Worm (Caenorhabditis elegans) whole organism, late embryonic: ENCODE measurements around the gene K01G12.3.

ENCODE experiments used
- C08G9.2 ChIP-seq: sonication (generic microtip); optimal IDR thresholded peaks from 2 replicates; lab custom pipeline; 2016; ENCODE audit warnings: mild to moderate bottlenecking, missing genetic modification characterization, moderate library complexity, missing compliant biosample characterization
- K02D7.2 ChIP-seq: sonication (generic microtip); optimal IDR thresholded peaks from 2 replicates; lab custom pipeline; 2017; ENCODE audit warnings: mild to moderate bottlenecking, missing genetic modification characterization, missing compliant biosample characterization
- K09A11.1 ChIP-seq: sonication (generic microtip); optimal IDR thresholded peaks from 2 replicates; lab custom pipeline; 2017; ENCODE audit warnings: antibody characterized with exemption, mild to moderate bottlenecking, missing genetic modification characterization, missing compliant biosample characterization; ENCODE audit not compliant: insufficient read depth
- T23F11.4 ChIP-seq: fragments of 200-800 bp; sonication (Bioruptor generic); optimal IDR thresholded peaks from 2 replicates; lab custom pipeline; 2018; ENCODE audit warnings: mild to moderate bottlenecking, missing genetic modification characterization, missing compliant biosample characterization
- Y22D7AL.16 ChIP-seq: sonication (generic microtip); optimal IDR thresholded peaks from 2 replicates; lab custom pipeline; 2016; ENCODE audit warnings: missing genetic modification characterization, missing compliant biosample characterization
- ahr-1 ChIP-seq: sonication (generic microtip); optimal IDR thresholded peaks from 2 replicates; lab custom pipeline; 2016; ENCODE audit warnings: missing genetic modification characterization, missing compliant biosample characterization
- ama-1 ChIP-seq: fragments of 150-350 bp; optimal IDR thresholded peaks from 2 replicates; lab custom pipeline; 2014
- ceh-18 ChIP-seq: sonication (generic microtip); optimal IDR thresholded peaks from 2 replicates; lab custom pipeline; 2016; ENCODE audit warnings: missing genetic modification characterization, missing compliant biosample characterization
- ceh-24 ChIP-seq: sonication (generic microtip); optimal IDR thresholded peaks from 2 replicates; lab custom pipeline; 2016; ENCODE audit warnings: mild to moderate bottlenecking, missing genetic modification characterization, missing compliant biosample characterization
- ceh-45 ChIP-seq: fragments of 200-800 bp; sonication (Bioruptor generic); IDR thresholded peaks from 2 replicates; pipeline ENCODE4 v1.3.6; 2022; ENCODE audit warnings: missing genetic modification reagents, missing genetic modification characterization, missing compliant biosample characterization
- ceh-6 ChIP-seq: fragments of 200-800 bp; sonication (Bioruptor generic); optimal IDR thresholded peaks from 2 replicates; lab custom pipeline; 2018; ENCODE audit warnings: mild to moderate bottlenecking, missing genetic modification characterization, missing compliant biosample characterization
- ceh-9 ChIP-seq: sonication (generic microtip); optimal IDR thresholded peaks from 2 replicates; lab custom pipeline; 2016; ENCODE audit warnings: mild to moderate bottlenecking, missing genetic modification characterization, inconsistent platforms, missing compliant biosample characterization
- che-1 ChIP-seq: sonication (generic microtip); optimal IDR thresholded peaks from 2 replicates; lab custom pipeline; 2016; ENCODE audit warnings: mild to moderate bottlenecking, missing genetic modification characterization, missing compliant biosample characterization
- dmd-4 ChIP-seq: sonication (generic microtip); optimal IDR thresholded peaks from 2 replicates; lab custom pipeline; 2016; ENCODE audit warnings: borderline replicate concordance, missing genetic modification characterization, missing compliant biosample characterization
- dve-1 ChIP-seq: sonication (generic microtip); optimal IDR thresholded peaks from 2 replicates; lab custom pipeline; 2017; ENCODE audit warnings: antibody characterized with exemption, mild to moderate bottlenecking, missing genetic modification characterization, missing compliant biosample characterization
- elt-4 ChIP-seq: sonication (generic microtip); optimal IDR thresholded peaks from 2 replicates; lab custom pipeline; 2016; ENCODE audit warnings: missing genetic modification characterization, missing compliant biosample characterization
- fax-1 ChIP-seq: sonication (generic microtip); optimal IDR thresholded peaks from 2 replicates; lab custom pipeline; 2016; ENCODE audit warnings: missing genotype, missing genetic modification characterization, missing compliant biosample characterization
- fkh-10 ChIP-seq: fragments of 150-350 bp; optimal IDR thresholded peaks from 2 replicates; lab custom pipeline; 2014; ENCODE audit warnings: missing biosample characterization, missing genetic modification reagents, missing genetic modification characterization
- fkh-6 ChIP-seq: sonication (generic microtip); optimal IDR thresholded peaks from 2 replicates; lab custom pipeline; 2016; ENCODE audit warnings: missing genetic modification characterization, missing compliant biosample characterization
- hlh-13 ChIP-seq: fragments of 200-800 bp; sonication (Bioruptor generic); optimal IDR thresholded peaks from 2 replicates; lab custom pipeline; 2018; ENCODE audit warnings: mild to moderate bottlenecking, missing genetic modification characterization, missing compliant biosample characterization
- hlh-30 ChIP-seq: sonication (generic microtip); optimal IDR thresholded peaks from 2 replicates; lab custom pipeline; 2017; ENCODE audit warnings: antibody characterized with exemption, missing genetic modification characterization, missing compliant biosample characterization; ENCODE audit not compliant: insufficient read depth
- hlh-6 ChIP-seq: sonication (generic microtip); optimal IDR thresholded peaks from 2 replicates; lab custom pipeline; 2016; ENCODE audit warnings: missing genotype, missing genetic modification characterization, missing compliant biosample characterization
- lim-6 ChIP-seq: sonication (generic microtip); optimal IDR thresholded peaks from 2 replicates; lab custom pipeline; 2016; ENCODE audit warnings: missing genetic modification characterization, missing compliant biosample characterization
- nfya-1 ChIP-seq: sonication (generic microtip); optimal IDR thresholded peaks from 2 replicates; lab custom pipeline; 2017; ENCODE audit warnings: missing genetic modification characterization, mild to moderate bottlenecking, missing compliant biosample characterization, antibody characterized with exemption, moderate library complexity
- nhr-11 ChIP-seq: fragments of 150-350 bp; optimal IDR thresholded peaks from 2 replicates; lab custom pipeline; 2014; ENCODE audit warnings: missing biosample characterization, missing genetic modification characterization
- nhr-232 ChIP-seq: sonication (generic microtip); optimal IDR thresholded peaks from 2 replicates; lab custom pipeline; 2016; ENCODE audit warnings: missing genetic modification characterization, missing compliant biosample characterization
- odd-2 ChIP-seq: sonication (generic microtip); optimal IDR thresholded peaks from 2 replicates; lab custom pipeline; 2017; ENCODE audit warnings: antibody characterized with exemption, mild to moderate bottlenecking, missing genetic modification characterization, missing compliant biosample characterization
- pha-2 ChIP-seq: sonication (generic microtip); optimal IDR thresholded peaks from 2 replicates; lab custom pipeline; 2017; ENCODE audit warnings: mild to moderate bottlenecking, missing genetic modification characterization, missing compliant biosample characterization
- pha-4 ChIP-seq: fragments of 150-350 bp; optimal IDR thresholded peaks from 2 replicates; lab custom pipeline; 2018; ENCODE audit warnings: missing biosample characterization, missing genetic modification reagents, missing genetic modification characterization
- pqm-1 ChIP-seq: sonication (generic microtip); optimal IDR thresholded peaks from 2 replicates; lab custom pipeline; 2016; ENCODE audit warnings: missing genetic modification characterization, missing compliant biosample characterization
- ref-2 ChIP-seq: sonication (generic microtip); optimal IDR thresholded peaks from 2 replicates; lab custom pipeline; 2016; ENCODE audit warnings: missing genetic modification characterization, missing compliant biosample characterization
- rnt-1 ChIP-seq: sonication (generic microtip); optimal IDR thresholded peaks from 2 replicates; lab custom pipeline; 2016; ENCODE audit warnings: missing genetic modification characterization, missing compliant biosample characterization
- sdc-2 ChIP-seq: sonication (generic microtip); optimal IDR thresholded peaks from 2 replicates; lab custom pipeline; 2016; ENCODE audit warnings: missing genotype, missing genetic modification characterization, missing compliant biosample characterization
- sox-2 ChIP-seq: fragments of 200-800 bp; sonication (Bioruptor generic); IDR thresholded peaks from 2 replicates; pipeline ENCODE4 v1.3.6; 2022; ENCODE audit warnings: missing genetic modification reagents, missing genetic modification characterization, missing compliant biosample characterization
- sox-4 ChIP-seq: sonication (generic microtip); optimal IDR thresholded peaks from 2 replicates; lab custom pipeline; 2017; ENCODE audit warnings: mild to moderate bottlenecking, missing genetic modification characterization, inconsistent platforms, missing compliant biosample characterization
- tbx-7 ChIP-seq: sonication (generic microtip); optimal IDR thresholded peaks from 2 replicates; lab custom pipeline; 2016; ENCODE audit warnings: missing genotype, missing genetic modification characterization, missing compliant biosample characterization
- zip-5 ChIP-seq: sonication (generic microtip); optimal IDR thresholded peaks from 2 replicates; lab custom pipeline; 2016; ENCODE audit warnings: missing genetic modification characterization, missing compliant biosample characterization

K01G12.3 gene

ce11 chrIV:14162772-14163171 lies 30.5 kb upstream of the K01G12.3 start, which contains the start of gene R05A10.7:
TSS of gene R05A10.7 (minus strand) at chrIV:14162872.
- TF ChIP-seq hlh-30 (tag; lab: Kevin White, UChicago) (no peak), odd-2 (tag; lab: Kevin White, UChicago) (no peak), Y22D7AL.16 (no peak), fkh-10 (GFP tag; lab: Kevin White, UChicago) (no peak), sdc-2 (no peak), ref-2 (tag; lab: Kevin White, UChicago) (no peak), nhr-232 (no peak), fax-1 (tag; lab: Kevin White, UChicago) (no peak), rnt-1 (no peak), elt-4 (tag; lab: Kevin White, UChicago) (no peak), K02D7.2 (tag; lab: Kevin White, UChicago) (no peak), lim-6 (tag; lab: Kevin White, UChicago) (no peak), ceh-45 (no peak), ahr-1 (tag; lab: Kevin White, UChicago) (no peak)

DNA sequence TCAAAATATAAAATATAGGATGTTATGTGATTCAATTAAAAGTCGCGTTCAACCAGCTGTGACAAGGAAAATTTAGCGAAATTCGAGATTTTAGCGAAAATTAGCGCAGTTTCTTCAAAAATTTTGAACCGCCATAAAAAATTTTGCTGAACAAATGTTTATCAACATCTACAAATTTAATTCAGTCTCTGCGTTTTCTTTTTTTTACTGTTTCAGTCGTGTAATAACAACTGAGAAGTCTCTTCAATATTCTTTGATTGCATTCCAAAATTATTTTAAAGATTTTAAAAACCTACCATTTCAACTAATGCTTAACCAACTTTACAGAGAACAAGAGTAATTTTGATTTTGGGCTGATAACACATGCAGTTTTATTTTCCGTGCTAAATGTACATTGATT lies 29.2 kb upstream of the K01G12.3 start:
- TF ChIP-seq dmd-4 (no peak), pha-4 (tag; lab: Kevin White, UChicago) (no peak), lim-6 (tag; lab: Kevin White, UChicago) (no peak), ahr-1 (tag; lab: Kevin White, UChicago) (no peak)

DNA sequence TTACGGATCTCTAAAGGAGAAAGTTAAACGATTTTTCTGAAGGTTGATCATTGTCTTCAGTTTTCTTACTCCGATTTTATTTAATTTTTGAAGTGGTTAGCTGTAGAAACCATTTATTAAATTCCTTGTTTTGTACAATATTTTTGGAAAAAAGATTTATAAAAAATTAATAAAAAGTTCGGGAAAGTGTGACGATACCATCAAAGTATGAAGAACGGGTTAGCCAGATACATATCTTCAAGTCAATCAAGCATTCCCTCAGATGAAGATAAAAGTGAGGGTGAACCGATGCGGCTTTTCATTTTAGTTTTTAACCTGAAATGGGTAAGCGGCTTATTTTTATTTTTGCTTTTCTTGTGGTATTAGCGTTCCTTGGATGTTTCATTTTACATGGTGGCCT lies 27.8 kb upstream of the K01G12.3 start, which contains the start of gene R05A10.6:
Gene R05A10.6, plus strand, starts transcription at position 301 of the 400 bp plus-strand sequence.
- TF ChIP-seq C08G9.2 (tag; lab: Kevin White, UChicago) = no peak
- TF ChIP-seq lim-6 (tag; lab: Kevin White, UChicago) = no peak
- TF ChIP-seq ceh-9 (tag; lab: Kevin White, UChicago) = no peak
- TF ChIP-seq hlh-6 (tag; lab: Kevin White, UChicago) = no peak
- TF ChIP-seq rnt-1 = no peak
- TF ChIP-seq sox-4 = no peak

DNA sequence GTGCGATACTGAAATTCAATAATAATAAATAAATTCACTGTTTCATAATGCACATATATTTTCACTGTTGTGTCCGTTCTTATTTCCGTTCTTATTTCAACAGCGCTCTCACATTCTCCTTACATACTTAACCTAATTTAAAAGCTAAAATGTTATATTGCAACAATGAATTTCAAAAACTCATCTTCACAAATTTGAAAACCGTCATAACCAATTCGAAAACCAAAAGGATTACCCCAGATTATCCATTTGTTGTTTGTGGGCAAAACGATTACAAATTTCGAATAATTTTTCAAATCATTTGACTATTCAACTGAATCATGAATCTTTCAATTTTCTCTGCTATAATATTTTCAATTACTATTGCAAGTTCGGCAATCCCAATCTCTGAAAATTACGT lies 21.1 kb upstream of the K01G12.3 start, which contains the start of gene R05A10.4:
Gene R05A10.4, plus strand, starts transcription at position 301 of the 400 bp plus-strand sequence.
- TF ChIP-seq nhr-11 (tag; lab: Kevin White, UChicago) (no peak), sox-2 (GFP tag; lab: Robert Waterston, UW) (no peak), ama-1 (no peak), ref-2 (tag; lab: Kevin White, UChicago) (no peak), fkh-10 (GFP tag; lab: Kevin White, UChicago) (no peak), dve-1 (tag; lab: Kevin White, UChicago) (no peak), pha-2 (no peak), ceh-24 (tag; lab: Kevin White, UChicago) (no peak), odd-2 (tag; lab: Kevin White, UChicago) (no peak), ceh-18 (no peak), T23F11.4 (GFP tag; lab: Kevin White, UChicago) (no peak), elt-4 (tag; lab: Kevin White, UChicago) (no peak), che-1 (tag; lab: Kevin White, UChicago) (no peak), K09A11.1 (tag; lab: Kevin White, UChicago) (no peak), pqm-1 (tag; lab: Kevin White, UChicago) (no peak)

DNA sequence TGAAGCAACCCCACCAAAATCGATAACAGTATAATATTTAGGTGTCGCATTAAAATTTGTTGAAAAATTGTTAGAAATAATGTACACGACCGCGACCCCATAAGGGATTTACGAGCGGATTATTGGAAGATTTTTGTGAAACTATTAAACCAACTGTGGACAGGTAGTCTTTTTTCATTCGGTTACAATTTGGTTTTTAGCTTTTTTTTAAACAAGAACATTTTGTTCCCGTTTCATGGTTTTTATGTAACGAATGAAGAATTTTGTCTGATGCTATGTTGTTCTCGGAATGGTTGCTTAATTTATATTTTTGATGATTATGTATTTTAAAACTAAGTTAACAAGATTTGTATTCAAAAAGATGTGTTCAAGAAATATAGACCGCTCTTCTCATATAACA lies 16.9 kb upstream of the K01G12.3 start, which contains the start of gene R05A10.3:
Gene R05A10.3, minus strand, starts transcription at position 101 of the 400 bp plus-strand sequence.
- no peak for TF ChIP-seq K02D7.2 (tag; lab: Kevin White, UChicago)
- no peak for TF ChIP-seq fkh-6 (tag; lab: Kevin White, UChicago)
- TF ChIP-seq hlh-13 (GFP tag; lab: Kevin White, UChicago) = no peak
- TF ChIP-seq zip-5 (tag; lab: Kevin White, UChicago) = no peak
- TF ChIP-seq odd-2 (tag; lab: Kevin White, UChicago) = no peak
- no peak for TF ChIP-seq tbx-7 (tag; lab: Kevin White, UChicago)
- no peak for TF ChIP-seq ceh-6 (GFP tag; lab: Kevin White, UChicago)
- no peak for TF ChIP-seq hlh-30 (tag; lab: Kevin White, UChicago)
- no peak for TF ChIP-seq sox-2 (GFP tag; lab: Robert Waterston, UW)
- no peak for TF ChIP-seq ceh-9 (tag; lab: Kevin White, UChicago)
- TF ChIP-seq nfya-1 (tag; lab: Kevin White, UChicago) = no peak
- TF ChIP-seq Y22D7AL.16 = no peak
- TF ChIP-seq, all 69 proteins: peak for 0
